Fruit fly (Drosophila melanogaster): ENCODE results near the gene CG4438.

- TF ChIP-seq psq (optimal IDR thresholded peaks at IDR 0.05): no peak
- TF ChIP-seq h (optimal IDR thresholded peaks at IDR 0.05): no peak
- no peak for TF ChIP-seq ttk (optimal IDR thresholded peaks at IDR 0.05)
- TF ChIP-seq insv (optimal IDR thresholded peaks at IDR 0.05): no peak
- TF ChIP-seq Myc (optimal IDR thresholded peaks at IDR 0.05): no peak
These were observed 17.3 kb upstream of the CG4438 start, which contains the start of gene Shawl for dm6 chr2L:9415053-9415452.
